Worm (Caenorhabditis elegans) whole organism, dauer: ENCODE measurements around the gene C06H2.2.

Experiments
- unc-62 ChIP-seq: sonication (generic microtip); optimal IDR thresholded peaks from 2 replicates; lab custom pipeline; 2017; ENCODE audit warnings: missing biosample characterization, missing genetic modification reagents, missing genetic modification characterization

C06H2.2 gene

DNA sequence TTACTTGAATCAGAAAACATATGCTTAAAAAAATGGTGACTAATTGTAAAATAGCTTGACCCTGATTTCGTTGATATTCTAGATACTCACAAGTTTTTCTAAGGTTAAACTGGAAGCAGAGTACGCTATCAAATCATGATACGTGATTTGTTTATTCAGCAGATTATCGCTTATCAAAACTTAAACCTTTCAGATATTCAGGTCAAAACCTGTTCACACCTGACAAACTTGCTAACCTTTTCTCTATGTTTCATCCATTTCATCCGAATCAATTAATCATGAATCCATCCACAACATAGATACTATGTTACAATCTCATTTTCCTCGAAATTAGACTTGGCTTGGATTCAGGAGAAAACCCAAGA is 22.7 kb downstream of the C06H2.2 start:
- TF ChIP-seq unc-62 (GFP tag; lab: Kevin White, UChicago), result no peak

DNA sequence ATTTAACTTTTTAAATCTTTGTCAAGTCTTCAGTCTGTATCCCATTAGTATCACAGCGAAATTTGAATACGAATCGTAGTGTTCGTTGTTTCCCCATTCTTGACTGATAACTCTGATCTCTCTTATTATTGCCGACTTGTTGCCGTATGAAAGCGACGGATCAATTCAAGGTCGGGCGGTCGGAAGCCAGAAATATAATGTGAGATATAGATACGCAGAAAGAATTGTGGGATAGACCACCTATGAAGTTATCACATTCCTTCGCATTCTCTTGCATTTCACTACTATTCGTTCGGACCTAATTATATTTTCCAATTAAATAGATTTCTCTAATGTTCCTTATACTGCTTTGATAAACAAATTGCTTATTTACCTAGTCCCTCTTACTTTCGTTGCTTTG is 23.9 kb downstream of the C06H2.2 start:
- TF ChIP-seq unc-62 (GFP tag; lab: Kevin White, UChicago), result no peak

DNA sequence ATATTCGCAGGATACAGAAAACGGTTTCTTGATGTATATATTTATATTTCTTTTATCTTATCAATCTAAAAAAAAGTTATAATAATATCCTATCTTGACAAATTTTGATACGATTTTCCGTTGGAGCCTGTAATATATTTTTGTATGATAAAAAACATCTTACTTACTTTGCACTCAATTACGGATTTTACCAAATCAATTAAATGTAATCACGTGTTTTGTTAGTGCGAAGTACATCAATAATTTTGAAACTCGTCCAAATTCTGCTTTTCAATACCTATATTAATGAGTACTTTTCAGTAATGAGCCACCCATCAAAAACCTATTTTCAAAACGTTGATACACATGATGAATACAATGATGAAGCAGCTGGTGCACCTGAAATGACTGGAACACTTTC is 24.4 kb downstream of the C06H2.2 start, which contains the start of gene T19C4.1:
Gene T19C4.1, plus strand, starts transcription at position 301 of the 400 bp plus-strand sequence.
- no peak for TF ChIP-seq unc-62 (GFP tag; lab: Kevin White, UChicago)

DNA sequence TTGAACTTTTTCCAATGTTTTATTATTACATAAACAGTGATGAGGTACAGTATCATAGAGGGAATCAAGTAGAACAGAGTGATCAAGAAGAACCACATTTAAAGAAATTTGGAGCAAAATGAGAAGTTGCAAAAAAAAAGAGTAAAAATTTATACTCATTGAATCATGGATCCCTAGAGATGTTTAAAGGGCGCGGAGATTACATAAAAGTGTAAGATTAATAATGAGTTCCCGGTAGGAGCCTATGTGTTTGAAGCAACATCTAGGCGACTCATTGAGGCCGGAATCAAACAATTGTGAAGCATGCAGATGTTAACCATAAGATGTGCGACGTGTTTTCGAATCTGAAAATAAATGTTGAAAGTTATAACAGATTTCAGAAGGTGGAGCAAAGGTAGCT is 27.3 kb downstream of the C06H2.2 start, which contains the start of gene srg-39:
Gene srg-39, minus strand, starts transcription at position 101 of the 400 bp plus-strand sequence.
- no peak for TF ChIP-seq unc-62 (GFP tag; lab: Kevin White, UChicago)

DNA sequence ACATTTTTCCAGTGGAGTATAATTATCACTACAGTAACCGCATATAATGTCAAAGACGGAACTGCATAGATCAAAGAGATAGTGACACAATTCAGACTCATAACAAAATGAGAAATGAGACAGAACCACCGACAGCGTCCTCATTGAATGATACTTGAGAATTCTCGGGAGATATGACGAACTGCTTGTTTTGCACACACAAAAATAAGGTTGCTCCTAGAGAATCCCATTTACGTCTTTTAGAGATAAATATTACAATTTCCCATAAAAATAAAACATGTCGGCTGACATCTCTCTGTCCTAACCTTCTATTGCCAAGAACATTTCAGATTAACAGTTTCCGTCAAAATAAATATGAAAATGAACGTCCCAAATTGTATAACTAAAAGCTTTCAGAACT is 30.5 kb downstream of the C06H2.2 start, which contains the start of gene srg-38:
Gene srg-38, minus strand, starts transcription at position 101 of the 400 bp plus-strand sequence.
- TF ChIP-seq unc-62 (GFP tag; lab: Kevin White, UChicago), result no peak

DNA sequence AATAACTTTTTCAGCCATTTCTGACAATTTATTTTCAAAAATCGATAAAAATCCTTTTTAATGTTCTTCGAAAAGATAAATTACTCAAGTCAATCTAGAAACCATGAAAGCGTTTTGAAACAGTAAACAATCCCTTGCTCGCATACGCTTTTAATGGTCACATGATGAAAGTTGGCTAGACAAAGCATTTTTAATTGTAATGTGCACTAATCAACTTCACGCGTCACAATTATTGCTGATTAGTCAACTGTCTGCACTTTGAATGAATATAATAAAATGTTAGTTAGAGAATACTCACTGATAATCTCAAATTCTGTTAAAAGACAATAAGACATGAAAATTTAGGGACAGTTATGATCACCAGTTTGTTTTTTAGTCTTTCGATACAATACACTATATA is 31.6 kb downstream of the C06H2.2 start:
- no peak for TF ChIP-seq unc-62 (GFP tag; lab: Kevin White, UChicago)

DNA sequence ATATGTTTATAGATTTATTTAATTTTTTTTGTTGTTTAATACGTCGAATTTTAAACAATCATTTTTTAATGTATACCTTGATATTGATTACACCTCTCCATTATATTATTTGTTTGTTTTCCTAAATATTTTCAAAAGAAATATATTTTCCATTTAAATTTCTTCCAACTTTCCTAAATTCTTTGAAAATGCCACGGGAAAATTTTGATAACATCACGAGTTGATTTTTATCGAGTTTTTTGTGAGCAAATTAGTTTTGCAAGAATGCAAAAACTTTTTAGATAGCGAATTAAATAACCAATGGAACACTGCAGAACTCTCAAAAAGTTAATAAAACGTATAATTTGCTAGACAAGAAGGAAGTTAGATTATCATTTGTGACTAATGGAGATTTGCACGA is 32.9 kb downstream of the C06H2.2 start, which contains the start of gene srg-42:
Gene srg-42, minus strand, starts transcription at position 101 of the 400 bp plus-strand sequence.
- no peak for TF ChIP-seq unc-62 (GFP tag; lab: Kevin White, UChicago)

DNA sequence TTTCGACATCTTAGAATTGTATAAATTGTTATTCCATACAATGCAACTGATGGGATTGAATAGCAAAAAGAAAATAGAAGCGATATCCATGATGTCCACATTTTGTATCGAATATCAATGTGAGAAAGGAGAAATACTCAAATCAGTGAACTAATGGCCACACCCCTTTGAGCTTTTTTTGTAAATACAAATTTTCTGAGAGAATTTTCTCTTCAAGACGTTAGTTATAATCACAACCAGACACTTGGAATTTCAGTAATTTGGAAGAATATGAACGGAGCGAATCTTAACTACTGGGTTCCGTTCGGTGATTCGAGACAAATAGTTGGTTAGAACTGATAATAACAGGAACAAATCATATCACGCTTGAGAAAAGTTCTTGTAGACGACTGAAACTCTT is 36.8 kb downstream of the C06H2.2 start, which contains the start of gene srg-41:
Gene srg-41, minus strand, starts transcription at position 101 of the 400 bp plus-strand sequence.
- no peak for TF ChIP-seq unc-62 (GFP tag; lab: Kevin White, UChicago)

DNA sequence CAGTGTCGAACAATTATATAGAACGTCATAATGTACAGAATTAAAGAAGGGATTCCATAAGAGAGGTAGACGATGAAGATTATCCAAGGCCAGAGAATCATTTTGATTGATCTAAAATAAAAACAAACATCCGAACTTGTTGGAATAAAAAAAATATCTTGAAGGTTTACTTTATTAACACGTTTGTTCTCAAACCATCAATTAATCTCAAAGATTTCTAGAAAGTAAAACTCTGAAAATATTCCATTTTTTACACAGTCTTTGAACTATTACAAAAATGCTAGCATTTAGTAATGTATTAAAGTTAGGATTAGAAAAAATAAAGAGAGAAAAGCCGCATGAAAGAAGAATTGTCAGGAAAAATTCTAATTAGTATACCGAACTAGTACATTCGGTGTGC is 39.5 kb downstream of the C06H2.2 start, which contains the start of gene srg-40:
Gene srg-40, minus strand, starts transcription at position 101 of the 400 bp plus-strand sequence.
- TF ChIP-seq unc-62 (GFP tag; lab: Kevin White, UChicago), result no peak

DNA sequence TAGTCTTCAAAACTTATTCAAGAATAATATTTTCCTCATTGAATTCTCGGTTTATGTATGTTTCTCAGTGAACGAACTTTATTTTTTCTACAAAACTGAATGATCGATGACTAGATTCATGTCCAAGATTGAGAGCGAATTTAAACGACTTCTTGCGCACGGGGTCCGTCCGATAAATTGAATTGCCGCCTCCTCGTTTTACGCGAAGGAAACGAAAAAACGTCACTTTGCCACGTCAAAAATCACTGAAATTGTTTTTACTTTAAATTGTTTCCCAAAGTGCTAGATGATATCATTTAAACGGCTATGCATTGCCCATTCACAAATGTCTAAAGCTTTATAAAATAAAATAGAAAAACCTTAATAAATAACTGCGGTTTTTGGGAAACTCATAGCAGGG is 42.7 kb downstream of the C06H2.2 start:
- no peak for TF ChIP-seq unc-62 (GFP tag; lab: Kevin White, UChicago)

DNA sequence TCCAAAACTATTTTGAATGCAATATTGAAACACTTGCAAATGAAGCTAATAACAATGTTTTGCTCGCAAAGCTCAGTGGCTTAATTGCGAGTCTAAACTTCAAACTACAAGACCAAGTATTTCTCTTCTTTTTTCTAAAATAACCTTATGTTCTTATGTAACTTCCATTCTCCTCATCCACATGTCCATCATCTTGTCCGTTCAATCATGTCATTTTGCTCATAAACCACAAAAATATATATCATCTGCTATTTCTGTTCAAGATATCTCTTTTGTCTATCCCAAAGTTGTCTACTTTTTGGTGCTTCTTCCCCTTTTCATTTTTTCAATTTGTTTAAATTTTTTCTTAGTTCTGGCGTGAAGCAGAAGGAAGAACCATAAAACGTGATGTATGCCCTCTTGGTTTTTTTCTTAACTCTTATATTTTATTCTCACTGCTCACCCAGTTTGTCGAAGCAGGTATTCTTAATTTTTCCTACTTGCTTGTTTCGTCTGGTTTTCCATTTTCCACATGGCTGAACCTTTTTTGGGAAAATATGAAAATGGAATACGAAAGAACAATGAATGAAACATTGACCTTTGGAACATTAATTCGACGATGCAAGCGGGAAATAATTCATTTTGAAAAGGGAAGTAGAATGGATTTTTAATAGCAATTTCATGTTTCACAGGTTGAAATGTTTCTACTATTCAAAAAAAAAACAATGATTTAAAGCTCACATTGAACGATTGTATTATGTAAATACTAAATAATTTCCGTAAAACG is 45.7 kb downstream of the C06H2.2 start:
- no peak for TF ChIP-seq unc-62 (GFP tag; lab: Kevin White, UChicago)

DNA sequence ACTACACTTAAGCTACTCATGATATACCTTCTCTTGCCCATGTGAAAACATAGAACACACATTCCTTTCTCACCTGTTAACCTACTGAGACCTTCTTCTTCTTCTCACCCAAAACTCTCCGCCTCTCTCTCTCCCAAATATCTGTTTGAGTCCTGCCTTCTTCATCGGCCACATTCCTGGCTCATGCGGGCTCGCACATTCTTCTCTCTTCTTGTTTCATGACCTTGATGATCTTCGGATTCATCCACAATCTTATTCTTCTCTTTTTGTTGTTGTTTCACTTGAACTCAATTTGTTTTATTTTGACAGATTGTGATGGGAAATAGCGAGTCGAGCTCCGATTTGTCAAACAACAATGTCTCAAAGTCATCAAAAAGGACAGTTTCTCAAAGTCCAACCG is 46.9 kb downstream of the C06H2.2 start, which contains the start of gene T19C4.5:
Gene T19C4.5, plus strand, starts transcription at position 308 of the 400 bp plus-strand sequence.
- TF ChIP-seq unc-62 (GFP tag; lab: Kevin White, UChicago), result no peak

DNA sequence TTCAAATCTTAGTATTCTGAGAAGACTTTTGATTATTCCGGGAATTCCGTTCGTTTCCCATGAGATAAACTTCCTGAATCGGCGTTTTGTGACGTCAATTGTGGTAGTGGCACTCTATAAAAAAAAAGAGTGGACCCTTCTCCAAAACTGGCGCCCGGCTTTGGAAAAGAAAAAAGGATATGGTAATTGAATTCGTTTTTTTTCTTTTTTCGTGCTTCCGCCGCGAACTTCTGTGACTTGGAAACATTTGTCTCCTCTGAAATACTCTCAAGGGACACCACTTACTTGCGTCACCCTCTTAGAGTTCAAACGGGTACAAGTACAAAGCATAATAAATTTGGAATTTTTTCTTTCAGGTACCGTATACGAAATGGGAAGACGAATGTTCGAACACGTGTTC is 47.6 kb downstream of the C06H2.2 start:
- no peak for TF ChIP-seq unc-62 (GFP tag; lab: Kevin White, UChicago)

DNA sequence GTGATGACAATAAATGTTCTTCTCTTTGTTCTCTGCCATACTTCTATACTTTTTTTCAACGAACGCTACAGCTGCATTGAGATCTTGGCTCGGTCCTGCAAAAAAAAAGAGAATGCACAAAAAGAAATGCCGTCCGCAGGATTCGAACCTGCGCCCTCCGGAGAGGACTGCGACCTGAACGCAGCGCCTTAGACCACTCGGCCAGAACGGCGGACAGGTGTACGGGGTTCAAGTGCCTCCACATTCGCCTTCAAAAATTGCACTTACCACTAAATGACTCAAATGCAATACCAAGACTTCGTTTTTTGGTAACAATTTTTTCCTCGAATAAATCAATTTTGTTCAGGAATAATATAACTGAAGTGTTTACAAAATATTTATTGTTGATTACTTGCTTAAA is 49.6 kb downstream of the C06H2.2 start:
- no peak for TF ChIP-seq unc-62 (GFP tag; lab: Kevin White, UChicago)
